Fruit fly (Drosophila melanogaster): ENCODE results near the gene CG5004.

Gene CG5004

dm6 chrX:17068423-17068822, 39.0 kb upstream of the CG5004 start, which contains the start of gene CG43077:
TSS of gene CG43077 (minus strand) at chrX:17068523.
- no peak for TF ChIP-seq vvl (GFP tag; IDR thresholded peaks at IDR 0.05)

dm6 chrX:17076449-17077289, 30.7 kb upstream of the CG5004 start:
- TF ChIP-seq CG10321 (GFP tag; IDR thresholded peaks at IDR 0.05) (peak; percentile 63; the same call in 1 of the 2 replicates), CG1647 (GFP tag; optimal IDR thresholded peaks at IDR 0.05) (no peak), CG30403 (GFP tag; optimal IDR thresholded peaks at IDR 0.05) (no peak), CG12236 (GFP tag; optimal IDR thresholded peaks at IDR 0.05) (no peak), sqz (GFP tag; optimal IDR thresholded peaks at IDR 0.05) (peak; percentile 57), Med (GFP tag) (peak; percentile 68), Stat92E (GFP tag; optimal IDR thresholded peaks at IDR 0.05) (peak in 1 of 3 experiments; percentile 50), ssp (GFP tag; IDR thresholded peaks at IDR 0.05) (no peak), CG1832 (GFP tag; optimal IDR thresholded peaks at IDR 0.05) (peak; percentile 1), Dfd (GFP tag; optimal IDR thresholded peaks at IDR 0.05) (peak in 1 of 2 experiments; percentile 61), Adf1 (GFP tag; IDR thresholded peaks at IDR 0.05) (peak; percentile 65), CG13775 (GFP tag; optimal IDR thresholded peaks at IDR 0.05) (no peak), Fer2 (tag; optimal IDR thresholded peaks at IDR 0.05) (no peak), Trl (optimal IDR thresholded peaks at IDR 0.05) (peak in 1 of 2 experiments; percentile 16), Trl (GFP tag; optimal IDR thresholded peaks at IDR 0.05) (no peak), CG17385 (GFP tag; optimal IDR thresholded peaks at IDR 0.05) (peak; percentile 96), crol (GFP tag; IDR thresholded peaks at IDR 0.05) (peak; percentile 54)

dm6 chrX:17077290-17078138, 29.9 kb upstream of the CG5004 start, which contains the start of gene wcy:
TSS of gene wcy (minus strand) at chrX:17077897.
- no peak for TF ChIP-seq CG6683 (GFP tag; optimal IDR thresholded peaks at IDR 0.05)
- no peak for TF ChIP-seq CG15073 (GFP tag; optimal IDR thresholded peaks at IDR 0.05)
- TF ChIP-seq shn (GFP tag; optimal IDR thresholded peaks at IDR 0.05) = no peak
- TF ChIP-seq ftz-f1 (GFP tag; optimal IDR thresholded peaks at IDR 0.05) = peak; percentile 31
- TF ChIP-seq sens-2 (GFP tag; IDR thresholded peaks at IDR 0.05) = no peak
- TF ChIP-seq tup (GFP tag; optimal IDR thresholded peaks at IDR 0.05) = no peak
- no peak for TF ChIP-seq lab (GFP tag; optimal IDR thresholded peaks at IDR 0.05)
- peak; percentile 53 for TF ChIP-seq dm (GFP tag; optimal IDR thresholded peaks at IDR 0.05)
- TF ChIP-seq Tbp (GFP tag; optimal IDR thresholded peaks at IDR 0.05) = peak; percentile 8
- peak; percentile 50 for TF ChIP-seq E2f2 (GFP tag; IDR thresholded peaks at IDR 0.05)
- peak; percentile 21 for TF ChIP-seq Antp (GFP tag; optimal IDR thresholded peaks at IDR 0.05)
- peak; percentile 37; the same call in 1 of the 3 replicates for TF ChIP-seq Optix (GFP tag; IDR thresholded peaks at IDR 0.05)
- peak; percentile 40; the same call in 1 of the 2 replicates for TF ChIP-seq CG17328 (GFP tag; IDR thresholded peaks at IDR 0.05)
- TF ChIP-seq CG17385 (GFP tag; optimal IDR thresholded peaks at IDR 0.05) = peak; percentile 40
- TF ChIP-seq Lhr (GFP tag; optimal IDR thresholded peaks at IDR 0.05) = peak; percentile 89
- peak; percentile 64; the same call in 1 of the 2 replicates for TF ChIP-seq CG42726 (GFP tag; IDR thresholded peaks at IDR 0.05; ENCODE audit: partially characterized antibody)
- peak; percentile 98 for TF ChIP-seq trem (tag; optimal IDR thresholded peaks at IDR 0.05)
- TF ChIP-seq sna (GFP tag; IDR thresholded peaks at IDR 0.05; ENCODE audit: partially characterized antibody) = peak; percentile 19; the same call in 1 of the 2 replicates
- TF ChIP-seq row (GFP tag; IDR thresholded peaks at IDR 0.05) = peak; percentile 68
- no peak for TF ChIP-seq Jarid2 (GFP tag; optimal IDR thresholded peaks at IDR 0.05)
- TF ChIP-seq CG3847 (GFP tag; IDR thresholded peaks at IDR 0.05) = peak; percentile 49; the same call in 1 of the 2 replicates
- TF ChIP-seq MBD-R2 (GFP tag; IDR thresholded peaks at IDR 0.05) = peak; percentile 45; the same call in 1 of the 2 replicates
- TF ChIP-seq Opbp (GFP tag; IDR thresholded peaks at IDR 0.05; ENCODE audit: partially characterized antibody) = peak; percentile 47; the same call in 2 of the 3 replicates
- TF ChIP-seq CG10431 (GFP tag; optimal IDR thresholded peaks at IDR 0.05) = peak; percentile 7
- TF ChIP-seq lov (optimal IDR thresholded peaks at IDR 0.05) = no peak
- TF ChIP-seq lov (GFP tag; IDR thresholded peaks at IDR 0.05) = 0 out of 3 replicates have a peak, but pooled peaks have one; percentile 50
- no peak for TF ChIP-seq kay (GFP tag; optimal IDR thresholded peaks at IDR 0.05)
- no peak for TF ChIP-seq CG13775 (GFP tag; optimal IDR thresholded peaks at IDR 0.05)

Measured in whole organism, embryonic.